Fruit fly (Drosophila melanogaster) whole organism, prepupa: ENCODE results near the gene Grip71.

Experiments used
- CG10669 ChIP-seq: fragments of 200-800 bp; sonication (Bioruptor generic); optimal IDR thresholded peaks from 3 replicates; lab custom pipeline; 2018; ENCODE audit warnings: missing biosample characterization, mild to moderate bottlenecking, missing genetic modification characterization, moderate library complexity
- CG11902 ChIP-seq: fragments of 200-800 bp; sonication (Bioruptor generic); optimal IDR thresholded peaks from 3 replicates; lab custom pipeline; 2016; ENCODE audit warnings: missing biosample characterization, missing genetic modification characterization
- CG3032 ChIP-seq: fragments of 200-800 bp; optimal IDR thresholded peaks from 2 replicates; lab custom pipeline; 2019; ENCODE audit warnings: missing biosample characterization, mild to moderate bottlenecking, missing genetic modification characterization, moderate library complexity
- CG31627 ChIP-seq: fragments of 200-800 bp; sonication (Bioruptor generic); optimal IDR thresholded peaks from 3 replicates; lab custom pipeline; 2016; ENCODE audit warnings: missing biosample characterization, missing genetic modification characterization
- CG32006 ChIP-seq: fragments of 200-800 bp; sonication (Bioruptor generic); optimal IDR thresholded peaks from 3 replicates; lab custom pipeline; 2017; ENCODE audit warnings: missing biosample characterization, mild to moderate bottlenecking, missing genetic modification characterization
- CG3919 ChIP-seq: fragments of 200-800 bp; sonication (Bioruptor generic); optimal IDR thresholded peaks from 3 replicates; lab custom pipeline; 2016; ENCODE audit warnings: missing biosample characterization, missing genetic modification characterization
- CG4318 ChIP-seq: fragments of 200-800 bp; sonication (Bioruptor generic); optimal IDR thresholded peaks from 3 replicates; lab custom pipeline; 2017; ENCODE audit warnings: missing biosample characterization, mild to moderate bottlenecking, missing genetic modification characterization
- CG6163 ChIP-seq: fragments of 200-800 bp; sonication (Bioruptor generic); IDR thresholded peaks from 3 replicates; pipeline ENCODE4 v1.3.6; 2022; ENCODE audit warnings: missing biosample characterization, missing genetic modification characterization
- CG6792 ChIP-seq: fragments of 200-800 bp; sonication (Bioruptor generic); optimal IDR thresholded peaks from 3 replicates; lab custom pipeline; 2016; ENCODE audit warnings: missing biosample characterization, missing genetic modification characterization
- CG6854 ChIP-seq: fragments of 200-800 bp; sonication (Bioruptor generic); optimal IDR thresholded peaks from 2 replicates; lab custom pipeline; 2017; ENCODE audit warnings: missing biosample characterization, mild to moderate bottlenecking, missing genetic modification characterization
- CG8119 ChIP-seq: fragments of 200-800 bp; sonication (Bioruptor generic); IDR thresholded peaks from 3 replicates; pipeline ENCODE4 v1.3.6; 2022; ENCODE audit warnings: missing biosample characterization, missing genetic modification characterization
- CG8632 ChIP-seq: fragments of 200-800 bp; sonication (Bioruptor generic); optimal IDR thresholded peaks from 3 replicates; lab custom pipeline; 2016; ENCODE audit warnings: missing biosample characterization, missing genetic modification characterization
- CG9139 ChIP-seq: fragments of 200-800 bp; sonication (Bioruptor generic); optimal IDR thresholded peaks from 3 replicates; lab custom pipeline; 2017; ENCODE audit warnings: missing biosample characterization, mild to moderate bottlenecking, missing genetic modification characterization
- Eip78C ChIP-seq: fragments of 200-800 bp; sonication (Bioruptor generic); peaks from one replicate; lab custom pipeline; 2016; ENCODE audit warnings: missing biosample characterization, missing genetic modification characterization
- Eip93F ChIP-seq: fragments of 200-800 bp; sonication (Bioruptor generic); optimal IDR thresholded peaks from 2 replicates; lab custom pipeline; 2016; ENCODE audit warnings: missing biosample characterization, mild to moderate bottlenecking, missing genetic modification characterization
- Gug ChIP-seq: fragments of 200-800 bp; sonication (Bioruptor generic); IDR thresholded peaks from 2 replicates; pipeline ENCODE4 v1.3.6; 2022; ENCODE audit warnings: missing biosample characterization, missing genetic modification characterization
- Sox14 ChIP-seq: fragments of 200-800 bp; sonication (Bioruptor generic); optimal IDR thresholded peaks from 3 replicates; lab custom pipeline; 2016; ENCODE audit warnings: missing biosample characterization, missing genetic modification characterization
- Sox15 ChIP-seq: fragments of 200-800 bp; sonication (Bioruptor generic); optimal IDR thresholded peaks from 3 replicates; lab custom pipeline; 2016; ENCODE audit warnings: missing biosample characterization, missing genetic modification characterization
- cyc ChIP-seq: fragments of 200-800 bp; sonication (Bioruptor generic); optimal IDR thresholded peaks from 3 replicates; lab custom pipeline; 2016; ENCODE audit warnings: missing biosample characterization, missing genetic modification characterization
- dac ChIP-seq: fragments of 200-800 bp; sonication (Bioruptor generic); optimal IDR thresholded peaks from 2 replicates; lab custom pipeline; 2017; ENCODE audit warnings: missing biosample characterization, mild to moderate bottlenecking, missing genetic modification characterization
- dsx ChIP-seq: fragments of 200-800 bp; optimal IDR thresholded peaks from 3 replicates; lab custom pipeline; 2019; ENCODE audit warnings: missing biosample characterization, mild to moderate bottlenecking, missing genetic modification characterization, moderate library complexity; ENCODE audit not compliant: poor library complexity, severe bottlenecking
- eg ChIP-seq: fragments of 200-800 bp; sonication (Bioruptor generic); IDR thresholded peaks from 3 replicates; pipeline ENCODE4 v1.3.6; 2022; ENCODE audit warnings: missing biosample characterization, missing genetic modification characterization
- esn ChIP-seq: fragments of 200-800 bp; sonication (Bioruptor generic); optimal IDR thresholded peaks from 2 replicates; lab custom pipeline; 2016; ENCODE audit warnings: missing biosample characterization, mild to moderate bottlenecking, missing genetic modification characterization, moderate library complexity
- fd59A ChIP-seq: fragments of 200-800 bp; sonication (Bioruptor generic); optimal IDR thresholded peaks from 2 replicates; lab custom pipeline; 2017; ENCODE audit warnings: missing biosample characterization, mild to moderate bottlenecking, missing genetic modification characterization, missing genetic modification reagents
- fd85E ChIP-seq: fragments of 200-800 bp; sonication (Bioruptor generic); optimal IDR thresholded peaks from 3 replicates; lab custom pipeline; 2016; ENCODE audit warnings: missing biosample characterization, missing genetic modification characterization
- fkh ChIP-seq: fragments of 200-800 bp; sonication (Bioruptor generic); optimal IDR thresholded peaks from 3 replicates; lab custom pipeline; 2017; ENCODE audit warnings: missing biosample characterization, mild to moderate bottlenecking, missing genetic modification characterization, moderate library complexity
- lz ChIP-seq: fragments of 200-800 bp; sonication (Bioruptor generic); optimal IDR thresholded peaks from 3 replicates; lab custom pipeline; 2016; ENCODE audit warnings: missing biosample characterization, missing genetic modification characterization
- svp ChIP-seq: fragments of 200-800 bp; sonication (Bioruptor generic); peaks from one replicate; lab custom pipeline; 2016; ENCODE audit warnings: missing biosample characterization, missing genetic modification characterization
- vri ChIP-seq: fragments of 200-800 bp; sonication (Bioruptor generic); optimal IDR thresholded peaks from 3 replicates; lab custom pipeline; 2016; ENCODE audit warnings: missing biosample characterization, mild to moderate bottlenecking, missing genetic modification characterization

Grip71 gene

dm6 chr2L:18676948-18677820 is 31.5 kb upstream of the Grip71 start, which contains the start of the genes Mst36Fa and CG31751:
Gene Mst36Fa, minus strand, starts transcription at chr2L:18676998.
Gene CG31751, plus strand, starts transcription at chr2L:18677221.
- TF ChIP-seq svp (GFP tag; lab: Kevin White, UChicago) (peak; percentile 14), vri (no peak), CG3919 (GFP tag; lab: Kevin White, UChicago) (no peak), dac (GFP tag; lab: Kevin White, UChicago) (no peak), dsx (GFP tag; lab: Kevin White, UChicago) (no peak), cyc (GFP tag; lab: Kevin White, UChicago) (peak; percentile 9), Sox14 (GFP tag; lab: Kevin White, UChicago) (no peak), Sox15 (GFP tag; lab: Kevin White, UChicago) (no peak), CG6792 (GFP tag; lab: Kevin White, UChicago) (no peak), CG10669 (GFP tag; lab: Kevin White, UChicago) (no peak), fkh (GFP tag; lab: Kevin White, UChicago) (peak; percentile 98), lz (GFP tag; lab: Kevin White, UChicago) (no peak), Eip93F (GFP tag; lab: Kevin White, UChicago) (no peak), eg (GFP tag; lab: Robert Waterston, UW) (no peak), CG32006 (GFP tag; lab: Kevin White, UChicago) (no peak), fd85E (no peak)

- TF ChIP-seq svp (GFP tag; lab: Kevin White, UChicago) = peak; percentile 82
- peak; percentile 21 for TF ChIP-seq Eip93F (GFP tag; lab: Kevin White, UChicago)
- peak; percentile 16 for TF ChIP-seq CG3032
- peak; percentile 54 for TF ChIP-seq lz (GFP tag; lab: Kevin White, UChicago)
- peak; percentile 20 for TF ChIP-seq CG11902 (GFP tag; lab: Kevin White, UChicago)
- TF ChIP-seq Eip78C (GFP tag; lab: Kevin White, UChicago) = peak; percentile 80
- peak; percentile 67 for TF ChIP-seq CG31627
- no peak for TF ChIP-seq Gug (GFP tag; lab: Robert Waterston, UW)
- no peak for TF ChIP-seq CG32006 (GFP tag; lab: Kevin White, UChicago)
- peak; percentile 79 for TF ChIP-seq esn (GFP tag; lab: Kevin White, UChicago)
- no peak for TF ChIP-seq CG9139 (GFP tag; lab: Kevin White, UChicago)
- peak; percentile 35 for TF ChIP-seq Sox15 (GFP tag; lab: Kevin White, UChicago)
- peak; percentile 39 for TF ChIP-seq CG8632 (GFP tag; lab: Kevin White, UChicago)
- TF ChIP-seq CG6854 (GFP tag; lab: Kevin White, UChicago) = no peak
- TF ChIP-seq cyc (GFP tag; lab: Kevin White, UChicago) = peak; percentile 19
Observed at dm6 chr2L:18677910-18678639, 30.6 kb upstream of the Grip71 start.

- TF ChIP-seq fd59A (GFP tag; lab: Kevin White, UChicago) (no peak), esn (GFP tag; lab: Kevin White, UChicago) (peak; percentile 32)
Observed at dm6 chr2L:18681903-18682302, 26.7 kb upstream of the Grip71 start, which contains the start of gene tos. Gene tos, minus strand, starts transcription at chr2L:18682075.

- no peak for TF ChIP-seq CG4318
- TF ChIP-seq CG6163 = no peak
- no peak for TF ChIP-seq CG8632 (GFP tag; lab: Kevin White, UChicago)
- no peak for TF ChIP-seq CG8119
- no peak for TF ChIP-seq fd59A (GFP tag; lab: Kevin White, UChicago)
- TF ChIP-seq, all 60 proteins: peak for 0
Observed at dm6 chr2L:18687827-18688226, 20.8 kb upstream of the Grip71 start.
